Fruit fly (Drosophila melanogaster) whole organism, wandering third instar larva: ENCODE measurements around the gene Dbx.

Experiments used
- Abd-B ChIP-seq: fragments of >200 bp; optimal IDR thresholded peaks from 2 replicates; lab custom pipeline; 2017; ENCODE audit warnings: missing biosample characterization, missing genetic modification characterization
- CG32264 ChIP-seq: fragments of 200-800 bp; sonication (Bioruptor generic); optimal IDR thresholded peaks from 2 replicates; lab custom pipeline; 2016; ENCODE audit warnings: missing biosample characterization, missing genetic modification characterization
- CG9705 ChIP-seq: fragments of 200-800 bp; sonication (Bioruptor generic); optimal IDR thresholded peaks from 2 replicates; lab custom pipeline; 2018; ENCODE audit warnings: missing biosample characterization, mild to moderate bottlenecking, missing genetic modification characterization
- CrebA ChIP-seq: fragments of 200-800 bp; sonication (Bioruptor generic); optimal IDR thresholded peaks from 2 replicates; lab custom pipeline; 2016; ENCODE audit warnings: missing biosample characterization, mild to moderate bottlenecking, missing genetic modification characterization, borderline replicate concordance
- Dfd ChIP-seq: fragments of >200 bp; optimal IDR thresholded peaks from 2 replicates; lab custom pipeline; 2017; ENCODE audit warnings: missing biosample characterization, missing genetic modification characterization
- Dif ChIP-seq: fragments of 200-275, 200-300 bp; sonication (Bioruptor generic); optimal IDR thresholded peaks from 2 replicates; lab custom pipeline; 2018; ENCODE audit warnings: missing biosample characterization, missing genetic modification characterization; ENCODE audit not compliant: partially characterized antibody
- GATAd ChIP-seq: sonication (Bioruptor generic); optimal IDR thresholded peaks from 2 replicates; lab custom pipeline; 2016; ENCODE audit warnings: missing biosample characterization, missing genetic modification characterization
- HLH106 ChIP-seq: fragments of 200-800 bp; optimal IDR thresholded peaks from 3 replicates; lab custom pipeline; 2019; ENCODE audit warnings: missing biosample characterization, mild to moderate bottlenecking, missing genetic modification characterization, moderate library complexity
- Hnf4 ChIP-seq: fragments of 200-800 bp; sonication (Bioruptor generic); optimal IDR thresholded peaks from 2 replicates; lab custom pipeline; 2016; ENCODE audit warnings: missing biosample characterization, mild to moderate bottlenecking, missing genetic modification characterization
- Hr78 ChIP-seq: fragments of >200 bp; optimal IDR thresholded peaks from 2 replicates; lab custom pipeline; 2017; ENCODE audit warnings: missing biosample characterization, missing genetic modification characterization
- Hr83 ChIP-seq: fragments of 200-300 bp; sonication (Bioruptor generic); optimal IDR thresholded peaks from 2 replicates; lab custom pipeline; 2016; ENCODE audit warnings: missing biosample characterization, mild to moderate bottlenecking, missing genetic modification characterization, moderate library complexity; ENCODE audit not compliant: poor library complexity, severe bottlenecking
- Jra ChIP-seq: sonication (Bioruptor generic); optimal IDR thresholded peaks from 2 replicates; lab custom pipeline; 2016; ENCODE audit warnings: missing biosample characterization, missing genetic modification characterization
- Mio ChIP-seq: sonication (Bioruptor generic); optimal IDR thresholded peaks from 2 replicates; lab custom pipeline; 2016; ENCODE audit warnings: missing biosample characterization, missing genetic modification characterization
- Myc ChIP-seq: fragments of >200 bp; optimal IDR thresholded peaks from 2 replicates; lab custom pipeline; 2017
- N ChIP-seq: fragments of >200 bp; optimal IDR thresholded peaks from 2 replicates; lab custom pipeline; 2018; ENCODE audit warnings: missing biosample characterization, missing external identifiers, missing genetic modification characterization
- OdsH ChIP-seq: fragments of 200-800 bp; sonication (Bioruptor generic); optimal IDR thresholded peaks from 2 replicates; lab custom pipeline; 2016; ENCODE audit warnings: missing biosample characterization, mild to moderate bottlenecking, missing genetic modification characterization
- Rel ChIP-seq, 2 experiments: fragments of 200-800 bp; sonication (Bioruptor generic) in 1 of 2; optimal IDR thresholded peaks; 2 replicates in 1 of 2; 3 replicates in 1 of 2; lab custom pipeline; 2016 to 2019; ENCODE audit warnings: mild to moderate bottlenecking in 2 of 2, missing biosample characterization in 2 of 2, missing genetic modification characterization in 2 of 2, moderate library complexity in 1 of 2
- Sp1 ChIP-seq: fragments of 200-800 bp; sonication (Bioruptor generic); optimal IDR thresholded peaks from 3 replicates; lab custom pipeline; 2019; ENCODE audit warnings: missing biosample characterization, mild to moderate bottlenecking, missing genetic modification characterization, moderate library complexity
- Vsx2 ChIP-seq: fragments of 200-300, 225-300 bp; sonication (Bioruptor generic); optimal IDR thresholded peaks from 2 replicates; lab custom pipeline; 2018; ENCODE audit warnings: missing biosample characterization, missing genetic modification characterization; ENCODE audit not compliant: partially characterized antibody
- br ChIP-seq: fragments of 200-800 bp; sonication (Bioruptor generic); optimal IDR thresholded peaks from 2 replicates; lab custom pipeline; 2016; ENCODE audit warnings: missing biosample characterization, missing genetic modification characterization
- brk ChIP-seq: fragments of 200-800 bp; sonication (Bioruptor generic); optimal IDR thresholded peaks from 2 replicates; lab custom pipeline; 2016; ENCODE audit warnings: missing biosample characterization, mild to moderate bottlenecking, missing genetic modification characterization
- dl ChIP-seq, 2 experiments: fragments of 175-275, 200-275 bp in 1 of 2; fragments of 200-275 bp in 1 of 2; sonication (Bioruptor generic); optimal IDR thresholded peaks; lab custom pipeline; 2018; ENCODE audit warnings: mild to moderate bottlenecking in 2 of 2, missing biosample characterization in 2 of 2, missing genetic modification characterization in 2 of 2, moderate library complexity in 2 of 2; ENCODE audit not compliant: partially characterized antibody in 2 of 2, insufficient read depth in 1 of 2
- dmrt93B ChIP-seq: fragments of 200-800 bp; sonication (Bioruptor generic); optimal IDR thresholded peaks from 2 replicates; lab custom pipeline; 2018; ENCODE audit warnings: missing biosample characterization, mild to moderate bottlenecking, missing genetic modification characterization
- dsf ChIP-seq: sonication (Bioruptor generic); optimal IDR thresholded peaks from 2 replicates; lab custom pipeline; 2016; ENCODE audit warnings: missing biosample characterization, missing genetic modification characterization, borderline replicate concordance
- ey ChIP-seq: fragments of 200-800 bp; sonication (Bioruptor generic); optimal IDR thresholded peaks from 2 replicates; lab custom pipeline; 2016; ENCODE audit warnings: missing biosample characterization, missing genetic modification characterization
- foxo ChIP-seq, 2 experiments: fragments of 200-800 bp; sonication (Bioruptor generic); optimal IDR thresholded peaks; 2 replicates in 1 of 2; 3 replicates in 1 of 2; lab custom pipeline; 2016 to 2017; ENCODE audit warnings: missing biosample characterization in 2 of 2, missing genetic modification characterization in 2 of 2
- fru ChIP-seq: fragments of 200-800 bp; sonication (Bioruptor generic); optimal IDR thresholded peaks from 3 replicates; lab custom pipeline; 2016; ENCODE audit warnings: missing biosample characterization, mild to moderate bottlenecking, missing genetic modification characterization
- h ChIP-seq: fragments of 200-800 bp; sonication (Bioruptor generic); optimal IDR thresholded peaks from 3 replicates; lab custom pipeline; 2016; ENCODE audit warnings: missing biosample characterization, mild to moderate bottlenecking, missing genetic modification characterization
- jim ChIP-seq: fragments of 175-275, 200-325 bp; sonication (Bioruptor generic); optimal IDR thresholded peaks from 2 replicates; lab custom pipeline; 2016; ENCODE audit warnings: missing biosample characterization, mild to moderate bottlenecking, missing genetic modification characterization
- lola ChIP-seq: fragments of >200 bp; optimal IDR thresholded peaks from 2 replicates; lab custom pipeline; 2017; ENCODE audit warnings: missing biosample characterization, missing genetic modification characterization
- pan ChIP-seq: fragments of >200 bp; optimal IDR thresholded peaks from 2 replicates; lab custom pipeline; 2017
- psq ChIP-seq: fragments of 200-800 bp; sonication (Bioruptor generic); optimal IDR thresholded peaks from 3 replicates; lab custom pipeline; 2017; ENCODE audit warnings: missing biosample characterization, mild to moderate bottlenecking, missing genetic modification characterization, moderate library complexity
- rgr ChIP-seq: fragments of 200-800 bp; sonication (Bioruptor generic); optimal IDR thresholded peaks from 3 replicates; lab custom pipeline; 2016; ENCODE audit warnings: missing biosample characterization, mild to moderate bottlenecking, missing genetic modification characterization
- sage ChIP-seq: fragments of 200-800 bp; sonication (Bioruptor generic); optimal IDR thresholded peaks from 2 replicates; lab custom pipeline; 2016; ENCODE audit warnings: missing biosample characterization, mild to moderate bottlenecking, missing genetic modification characterization
- sv ChIP-seq: fragments of 200-800 bp; sonication (Bioruptor generic); optimal IDR thresholded peaks from 3 replicates; lab custom pipeline; 2016; ENCODE audit warnings: missing biosample characterization, missing genetic modification characterization
- tai ChIP-seq: sonication (Bioruptor generic); optimal IDR thresholded peaks from 2 replicates; lab custom pipeline; 2016; ENCODE audit warnings: missing biosample characterization, missing genetic modification characterization
- usp ChIP-seq: fragments of >200 bp; optimal IDR thresholded peaks from 2 replicates; lab custom pipeline; 2017; ENCODE audit warnings: missing biosample characterization, missing genetic modification characterization
- woc ChIP-seq: sonication (Bioruptor generic); optimal IDR thresholded peaks from 2 replicates; lab custom pipeline; 2016; ENCODE audit warnings: missing biosample characterization, mild to moderate bottlenecking, missing genetic modification characterization

Gene Dbx

DNA sequence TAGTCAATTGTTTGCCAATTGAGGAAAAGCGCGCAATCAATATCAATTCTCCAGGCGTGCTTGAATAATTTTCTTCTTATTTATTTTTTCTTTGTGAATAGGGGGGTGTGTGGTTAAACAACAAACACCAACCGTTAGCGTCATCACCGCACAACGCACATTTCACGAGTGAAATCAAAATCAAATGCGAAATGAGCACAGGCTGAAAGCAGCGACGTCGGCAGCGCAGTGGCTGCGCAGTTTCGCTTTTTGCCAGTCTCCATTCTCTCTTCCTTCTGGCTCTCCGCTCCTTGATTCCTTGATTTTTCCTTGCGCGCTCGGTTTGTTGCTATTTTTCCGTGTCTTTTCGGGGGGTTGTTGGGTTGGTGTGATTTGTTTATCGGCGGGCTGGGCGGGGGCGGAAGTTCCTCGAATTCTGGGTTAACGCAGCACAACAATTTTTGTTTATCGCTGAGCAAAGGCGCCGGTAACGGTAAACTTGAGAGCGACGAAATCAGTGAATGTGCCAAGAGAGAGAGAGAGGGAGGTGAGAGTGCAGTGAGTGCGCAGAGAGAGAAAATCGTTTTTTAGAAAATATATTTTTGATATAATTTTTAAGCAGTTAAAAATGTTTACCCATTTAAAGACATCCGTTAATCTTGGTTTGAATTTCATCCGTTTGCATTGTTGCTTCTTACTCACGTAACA lies 38.1 kb upstream of the Dbx start, which contains the start of gene CG13937:
TSS of gene CG13937 (minus strand) at position 174 of the 687 bp plus-strand sequence.
- no peak for TF ChIP-seq jim (GFP tag; lab: Kevin White, UChicago)
- peak; percentile 5 for TF ChIP-seq Myc (lab: Kevin White, UChicago)

- no peak for TF ChIP-seq CrebA (GFP tag; lab: Kevin White, UChicago)
- no peak for TF ChIP-seq sv (GFP tag; lab: Kevin White, UChicago)
- TF ChIP-seq Rel (GFP tag; optimal IDR thresholded peaks at IDR 0.05; lab: Kevin White, UChicago) = no peak
- TF ChIP-seq Rel (tag; optimal IDR thresholded peaks at IDR 0.05; lab: Kevin White, UChicago) = peak; percentile 97
- TF ChIP-seq OdsH (GFP tag; lab: Kevin White, UChicago) = no peak
- no peak for TF ChIP-seq dl (GFP tag; optimal IDR thresholded peaks at IDR 0.05; lab: Kevin White, UChicago; ENCODE audit: insufficient read depth in 1 of 2, partially characterized antibody in 2 of 2)
- no peak for TF ChIP-seq lola (GFP tag; lab: Kevin White, UChicago)
- TF ChIP-seq fru (GFP tag; lab: Kevin White, UChicago) = no peak
- TF ChIP-seq Myc (lab: Kevin White, UChicago) = peak; percentile 69
- TF ChIP-seq dmrt93B (GFP tag; lab: Kevin White, UChicago) = no peak
- TF ChIP-seq woc (GFP tag; lab: Kevin White, UChicago) = no peak
- TF ChIP-seq tai = no peak
- TF ChIP-seq sage (GFP tag; lab: Kevin White, UChicago) = peak; percentile 14
These were observed 36.5 kb upstream of the Dbx start, which contains the start of gene Aprt for dm6 chr3L:1884652-1885051. Gene Aprt, minus strand, starts transcription at chr3L:1885019.

DNA sequence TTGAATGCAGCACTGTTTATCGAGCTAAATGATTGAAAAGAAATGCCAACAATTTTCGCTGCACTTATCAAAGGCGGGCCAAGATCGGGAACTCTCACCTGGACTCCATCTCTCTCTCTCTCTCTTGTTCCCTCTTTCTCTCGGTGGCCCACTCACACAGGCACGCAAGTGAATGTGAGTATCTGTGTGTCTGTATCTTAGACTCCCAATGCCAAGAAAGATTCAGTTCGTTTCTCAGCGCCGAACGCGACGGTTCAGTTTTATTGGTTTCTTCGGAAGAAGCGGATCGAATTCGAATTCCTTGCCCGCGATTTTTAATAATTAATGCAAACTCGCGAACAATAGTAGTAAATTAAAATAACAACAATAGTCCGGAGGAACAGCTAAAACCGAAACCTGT lies 35.7 kb upstream of the Dbx start, which contains the start of gene Tmhs:
TSS of gene Tmhs (plus strand) at position 222 of the 400 bp plus-strand sequence.
- peak; percentile 73 for TF ChIP-seq Dif (GFP tag; lab: Kevin White, UChicago)
- no peak for TF ChIP-seq usp (GFP tag; lab: Kevin White, UChicago)
- peak; percentile 50 to 83 for TF ChIP-seq dl (GFP tag; optimal IDR thresholded peaks at IDR 0.05; lab: Kevin White, UChicago; ENCODE audit: insufficient read depth in 1 of 2, partially characterized antibody in 2 of 2)
- TF ChIP-seq Hr83 (GFP tag; lab: Kevin White, UChicago) = peak; percentile 29

DNA sequence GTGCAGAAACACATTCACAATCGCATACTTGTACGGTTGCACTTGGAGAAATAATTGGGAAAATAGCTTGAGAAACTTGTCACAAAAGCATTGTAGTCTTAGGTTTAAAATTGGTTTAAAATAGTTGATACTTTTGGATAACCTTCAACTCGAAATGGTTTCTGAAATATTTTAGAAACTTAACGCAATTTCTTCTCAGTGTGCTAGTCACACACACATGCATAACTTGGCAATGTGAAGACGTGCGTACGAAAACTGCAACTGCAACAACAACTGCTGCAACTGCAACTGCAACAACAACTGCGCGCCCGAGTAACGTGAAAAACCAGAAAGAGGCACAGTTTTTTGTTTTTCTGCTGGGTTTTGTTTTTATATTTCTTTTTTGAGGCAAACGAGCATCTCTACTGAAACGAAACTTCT lies 35.0 kb upstream of the Dbx start:
- TF ChIP-seq Mio (GFP tag; lab: Kevin White, UChicago) (no peak), Jra (GFP tag; lab: Kevin White, UChicago) (peak; percentile 74), Sp1 (GFP tag; lab: Kevin White, UChicago) (peak; percentile 87), CG32264 (GFP tag; lab: Kevin White, UChicago) (peak; percentile 85), pan (lab: Kevin White, UChicago) (no peak), fru (GFP tag; lab: Kevin White, UChicago) (peak; percentile 90), CrebA (GFP tag; lab: Kevin White, UChicago) (peak; percentile 33), psq (GFP tag; lab: Kevin White, UChicago) (peak; percentile 80), rgr (GFP tag; lab: Kevin White, UChicago) (peak; percentile 88), Rel (GFP tag; optimal IDR thresholded peaks at IDR 0.05; lab: Kevin White, UChicago) (peak; percentile 54), Rel (tag; optimal IDR thresholded peaks at IDR 0.05; lab: Kevin White, UChicago) (peak; percentile 60), Vsx2 (GFP tag; lab: Kevin White, UChicago) (no peak), h (peak; percentile 98), brk (GFP tag; lab: Kevin White, UChicago) (peak; percentile 46), Dfd (GFP tag; lab: Kevin White, UChicago) (no peak), Dif (GFP tag; lab: Kevin White, UChicago) (no peak), Hr78 (GFP tag; lab: Kevin White, UChicago) (no peak), jim (GFP tag; lab: Kevin White, UChicago) (no peak), CG9705 (GFP tag; lab: Kevin White, UChicago) (peak; percentile 59), sv (GFP tag; lab: Kevin White, UChicago) (peak; percentile 50), dsf (GFP tag; lab: Kevin White, UChicago) (peak; percentile 52), Myc (lab: Kevin White, UChicago) (no peak), sage (GFP tag; lab: Kevin White, UChicago) (peak; percentile 83), foxo (GFP tag; optimal IDR thresholded peaks at IDR 0.05; lab: Kevin White, UChicago) (peak; percentile 69 to 90), dmrt93B (GFP tag; lab: Kevin White, UChicago) (peak; percentile 75), Hnf4 (peak; percentile 74), dl (GFP tag; optimal IDR thresholded peaks at IDR 0.05; lab: Kevin White, UChicago; ENCODE audit: insufficient read depth in 1 of 2, partially characterized antibody in 2 of 2) (no peak), GATAd (GFP tag; lab: Kevin White, UChicago) (no peak), woc (GFP tag; lab: Kevin White, UChicago) (peak; percentile 69), Hr83 (GFP tag; lab: Kevin White, UChicago) (peak; percentile 78), br (GFP tag; lab: Kevin White, UChicago) (peak; percentile 86), OdsH (GFP tag; lab: Kevin White, UChicago) (peak; percentile 85), Abd-B (GFP tag; lab: Kevin White, UChicago) (no peak), usp (GFP tag; lab: Kevin White, UChicago) (no peak), tai (peak; percentile 79), lola (GFP tag; lab: Kevin White, UChicago) (no peak), HLH106 (tag; lab: Kevin White, UChicago) (peak; percentile 95), ey (peak; percentile 84), N (GFP tag; lab: Kevin White, UChicago) (no peak)
